Worm (Caenorhabditis elegans) whole organism, mixed stage, embryonic: ENCODE measurements around the gene cki-1.

Experiments used
- M03D4.4 ChIP-seq: sonication (generic microtip); optimal IDR thresholded peaks from 2 replicates; lab custom pipeline; 2017; ENCODE audit warnings: mild to moderate bottlenecking, missing genetic modification characterization, missing compliant biosample characterization
- bed-3 ChIP-seq: fragments of 200-800 bp; sonication (Bioruptor generic); optimal IDR thresholded peaks from 3 replicates; lab custom pipeline; 2018; ENCODE audit warnings: mild to moderate bottlenecking, missing genetic modification characterization, moderate library complexity, missing compliant biosample characterization
- blmp-1 ChIP-seq: fragments of 150-350 bp; optimal IDR thresholded peaks from 2 replicates; lab custom pipeline; 2014; ENCODE audit warnings: missing biosample characterization, missing genetic modification characterization
- ceh-39 ChIP-seq: fragments of 150-350 bp; optimal IDR thresholded peaks from 2 replicates; lab custom pipeline; 2014; ENCODE audit warnings: missing biosample characterization, missing genetic modification characterization
- ceh-43 ChIP-seq: fragments of 200-800 bp; sonication (Bioruptor generic); optimal IDR thresholded peaks from 2 replicates; lab custom pipeline; 2018; ENCODE audit warnings: mild to moderate bottlenecking, missing genetic modification characterization, moderate library complexity, missing compliant biosample characterization
- ceh-83 ChIP-seq: fragments of 200-800 bp; sonication (Bioruptor generic); optimal IDR thresholded peaks from 2 replicates; lab custom pipeline; 2018; ENCODE audit warnings: mild to moderate bottlenecking, missing genetic modification characterization, missing compliant biosample characterization
- ces-1 ChIP-seq: fragments of 150-350 bp; optimal IDR thresholded peaks from 2 replicates; lab custom pipeline; 2014; ENCODE audit warnings: missing biosample characterization, missing genetic modification reagents, missing genetic modification characterization
- cnd-1 ChIP-seq: fragments of 200-800 bp; sonication (Bioruptor generic); optimal IDR thresholded peaks from 2 replicates; lab custom pipeline; 2018; ENCODE audit warnings: mild to moderate bottlenecking, missing genetic modification characterization, missing compliant biosample characterization
- drap-1 ChIP-seq: fragments of 200-800 bp; sonication (Bioruptor generic); optimal IDR thresholded peaks from 3 replicates; lab custom pipeline; 2018; ENCODE audit warnings: mild to moderate bottlenecking, missing genetic modification characterization, missing compliant biosample characterization
- elt-1 ChIP-seq: sonication (generic microtip); optimal IDR thresholded peaks from 2 replicates; lab custom pipeline; 2017; ENCODE audit warnings: missing genetic modification characterization, mild to moderate bottlenecking, missing compliant biosample characterization, antibody characterized with exemption, moderate library complexity, borderline replicate concordance; ENCODE audit not compliant: insufficient read depth
- elt-3 ChIP-seq: fragments of 150-350 bp; optimal IDR thresholded peaks from 2 replicates; lab custom pipeline; 2014; ENCODE audit warnings: missing biosample characterization, missing genetic modification characterization
- flh-1 ChIP-seq: fragments of 200-800 bp; sonication (Bioruptor generic); optimal IDR thresholded peaks from 2 replicates; lab custom pipeline; 2018; ENCODE audit warnings: mild to moderate bottlenecking, missing genetic modification characterization, moderate library complexity, missing compliant biosample characterization
- ham-2 ChIP-seq: fragments of 200-800 bp; sonication (Bioruptor generic); optimal IDR thresholded peaks from 2 replicates; lab custom pipeline; 2018; ENCODE audit warnings: mild to moderate bottlenecking, missing genetic modification characterization, missing compliant biosample characterization
- hlh-1 ChIP-seq: fragments of 150-350 bp; optimal IDR thresholded peaks from 2 replicates; lab custom pipeline; 2014; ENCODE audit warnings: missing biosample characterization, missing genetic modification reagents, missing genetic modification characterization
- lin-13 ChIP-seq: fragments of 150-350 bp; optimal IDR thresholded peaks from 2 replicates; lab custom pipeline; 2014; ENCODE audit warnings: missing biosample characterization, missing genetic modification characterization
- lin-32 ChIP-seq: fragments of 200-800 bp; sonication (Bioruptor generic); optimal IDR thresholded peaks from 2 replicates; lab custom pipeline; 2018; ENCODE audit warnings: mild to moderate bottlenecking, missing genetic modification characterization, missing compliant biosample characterization
- lsy-2 ChIP-seq: fragments of 150-350 bp; optimal IDR thresholded peaks from 2 replicates; lab custom pipeline; 2014; ENCODE audit warnings: missing biosample characterization, missing genetic modification characterization
- mab-5 ChIP-seq: fragments of 150-350 bp; optimal IDR thresholded peaks from 2 replicates; lab custom pipeline; 2014; ENCODE audit warnings: missing biosample characterization, missing genetic modification characterization
- mep-1 ChIP-seq: fragments of 150-350 bp; optimal IDR thresholded peaks from 2 replicates; lab custom pipeline; 2017; ENCODE audit warnings: missing biosample characterization, missing genetic modification reagents, missing genetic modification characterization, inconsistent platforms
- mls-2 ChIP-seq: sonication (generic microtip); optimal IDR thresholded peaks from 2 replicates; lab custom pipeline; 2016; ENCODE audit warnings: mild to moderate bottlenecking, missing genetic modification characterization, moderate library complexity, missing compliant biosample characterization
- nhr-12 ChIP-seq: fragments of 150-350 bp; optimal IDR thresholded peaks from 2 replicates; lab custom pipeline; 2014; ENCODE audit warnings: missing biosample characterization, missing genetic modification characterization
- nhr-2 ChIP-seq: fragments of 150-350 bp; optimal IDR thresholded peaks from 2 replicates; lab custom pipeline; 2014; ENCODE audit warnings: missing biosample characterization, missing genetic modification characterization
- nhr-237 ChIP-seq: fragments of 150-350 bp; optimal IDR thresholded peaks from 2 replicates; lab custom pipeline; 2014; ENCODE audit warnings: missing biosample characterization, missing genetic modification characterization
- nhr-28 ChIP-seq: fragments of 150-350 bp; optimal IDR thresholded peaks from 2 replicates; lab custom pipeline; 2014; ENCODE audit warnings: missing biosample characterization, missing genetic modification characterization
- nhr-76 ChIP-seq: sonication (generic microtip); optimal IDR thresholded peaks from 2 replicates; lab custom pipeline; 2017; ENCODE audit warnings: missing biosample characterization, missing genetic modification characterization
- pha-4 ChIP-seq: fragments of 150-350 bp; optimal IDR thresholded peaks from 2 replicates; lab custom pipeline; 2018; ENCODE audit warnings: missing biosample characterization, missing genetic modification reagents, missing genetic modification characterization
- sem-2 ChIP-seq: fragments of 200-800 bp; sonication (Bioruptor generic); optimal IDR thresholded peaks from 2 replicates; lab custom pipeline; 2018; ENCODE audit warnings: mild to moderate bottlenecking, missing genetic modification characterization, missing compliant biosample characterization
- snpc-4 ChIP-seq: fragments of 150-350 bp; optimal IDR thresholded peaks from 2 replicates; lab custom pipeline; 2014; ENCODE audit warnings: missing biosample characterization, missing genetic modification characterization
- sptf-1 ChIP-seq: sonication (generic microtip); optimal IDR thresholded peaks from 2 replicates; lab custom pipeline; 2017; ENCODE audit warnings: mild to moderate bottlenecking, missing genetic modification characterization, moderate library complexity, missing compliant biosample characterization
- tbx-8 ChIP-seq: fragments of 200-800 bp; sonication (Bioruptor generic); optimal IDR thresholded peaks from 2 replicates; lab custom pipeline; 2018; ENCODE audit warnings: mild to moderate bottlenecking, missing genetic modification characterization, moderate library complexity, missing compliant biosample characterization
- unc-120 ChIP-seq: sonication (generic microtip); optimal IDR thresholded peaks from 2 replicates; lab custom pipeline; 2017; ENCODE audit warnings: missing genetic modification characterization, missing compliant biosample characterization; ENCODE audit not compliant: poor library complexity, severe bottlenecking
- unc-39 ChIP-seq: fragments of 150-350 bp; optimal IDR thresholded peaks from 2 replicates; lab custom pipeline; 2014; ENCODE audit warnings: missing biosample characterization, missing genetic modification characterization
- unc-62 ChIP-seq: fragments of 150-350 bp; optimal IDR thresholded peaks from 2 replicates; lab custom pipeline; 2014; ENCODE audit warnings: missing biosample characterization, missing genetic modification reagents, missing genetic modification characterization
- zip-8 ChIP-seq: fragments of 150-350 bp; optimal IDR thresholded peaks from 2 replicates; lab custom pipeline; 2014; ENCODE audit warnings: missing biosample characterization, missing genetic modification characterization
- ztf-11 ChIP-seq: fragments of 150-350 bp; optimal IDR thresholded peaks from 2 replicates; lab custom pipeline; 2014; ENCODE audit warnings: missing biosample characterization, missing genetic modification characterization

cki-1 gene

DNA sequence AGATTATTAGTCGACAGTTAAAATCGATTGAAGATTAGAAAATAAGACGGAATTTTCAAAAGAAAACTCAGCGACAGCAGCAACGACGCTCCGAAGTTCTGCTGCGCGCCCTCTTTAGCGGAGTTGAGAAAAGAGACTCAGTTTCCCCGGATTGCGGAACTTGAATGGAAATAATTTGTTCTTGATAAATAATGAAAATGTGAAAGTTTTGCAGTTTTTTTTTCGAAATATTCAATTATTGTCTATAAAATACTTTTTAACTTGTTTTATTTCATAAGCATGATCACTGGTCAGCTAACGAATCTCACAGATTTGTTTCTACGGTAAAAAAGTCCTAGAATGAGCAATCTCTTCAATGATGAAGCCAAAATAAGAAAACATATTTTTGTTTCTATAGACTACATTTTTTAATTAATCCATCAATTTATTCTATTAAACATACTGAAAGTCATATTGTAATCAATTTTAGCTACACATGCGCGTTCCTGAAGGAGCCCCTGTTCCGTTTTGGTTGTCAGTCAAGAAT is 46.5 kb downstream of the cki-1 start, which contains the start of the genes cec-3 and T09A5.15:
TSS of gene cec-3 (minus strand) at position 116 of the 526 bp plus-strand sequence.
TSS of gene T09A5.15 (plus strand) at position 476 of the 526 bp plus-strand sequence.
- TF ChIP-seq tbx-8 (GFP tag; lab: Kevin White, UChicago) (no peak), unc-120 (tag; lab: Kevin White, UChicago) (peak; percentile 56), ceh-43 (no peak), ham-2 (no peak), lin-13 (tag; lab: Kevin White, UChicago) (no peak), ces-1 (GFP tag; lab: Kevin White, UChicago) (peak; percentile 54), pha-4 (tag; lab: Kevin White, UChicago) (no peak), ztf-11 (tag; lab: Kevin White, UChicago) (no peak), elt-3 (tag; lab: Kevin White, UChicago) (no peak), bed-3 (GFP tag; lab: Kevin White, UChicago) (no peak), unc-62 (GFP tag; lab: Kevin White, UChicago) (no peak), nhr-2 (tag; lab: Kevin White, UChicago) (no peak), mab-5 (tag; lab: Kevin White, UChicago) (peak; percentile 28), unc-39 (tag; lab: Kevin White, UChicago) (no peak), nhr-76 (tag; lab: Kevin White, UChicago) (no peak), elt-1 (tag; lab: Kevin White, UChicago) (no peak), mls-2 (tag; lab: Kevin White, UChicago) (no peak), blmp-1 (tag; lab: Kevin White, UChicago) (no peak), nhr-28 (tag; lab: Kevin White, UChicago) (no peak), ceh-39 (no peak), ceh-83 (GFP tag; lab: Kevin White, UChicago) (no peak), cnd-1 (tag; lab: Kevin White, UChicago) (no peak), snpc-4 (tag; lab: Kevin White, UChicago) (no peak), mep-1 (tag; lab: Kevin White, UChicago) (peak; percentile 9), lin-32 (GFP tag; lab: Kevin White, UChicago) (no peak), zip-8 (tag; lab: Kevin White, UChicago) (no peak), flh-1 (GFP tag; lab: Kevin White, UChicago) (no peak), nhr-12 (tag; lab: Kevin White, UChicago) (no peak), sem-2 (no peak), M03D4.4 (no peak), drap-1 (no peak), lsy-2 (tag; lab: Kevin White, UChicago) (peak; percentile 24), nhr-237 (peak; percentile 65), sptf-1 (tag; lab: Kevin White, UChicago) (no peak)

DNA sequence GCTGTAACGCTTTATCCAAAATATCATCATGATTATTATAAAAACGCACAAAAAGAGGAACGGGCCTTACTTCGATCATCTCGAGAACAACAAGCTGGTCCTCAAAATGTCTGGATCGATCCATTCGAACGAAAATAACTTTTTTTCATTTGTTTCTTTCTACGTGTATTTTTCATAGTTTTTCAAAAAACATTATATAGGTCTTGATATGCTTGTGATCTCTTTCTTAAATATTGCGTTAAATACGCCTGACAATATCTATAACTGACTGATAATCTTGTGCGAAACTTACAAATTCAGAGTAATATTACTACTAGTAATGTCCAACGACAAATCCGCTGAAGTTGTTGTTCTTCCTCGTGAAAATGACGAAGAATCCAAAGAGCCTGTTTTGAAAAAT is 47.1 kb downstream of the cki-1 start, which contains the start of gene sds-22:
TSS of gene sds-22 (plus strand) at position 301 of the 400 bp plus-strand sequence.
- TF ChIP-seq ceh-39 (no peak), nhr-12 (tag; lab: Kevin White, UChicago) (no peak), flh-1 (GFP tag; lab: Kevin White, UChicago) (no peak), pha-4 (tag; lab: Kevin White, UChicago) (no peak), nhr-76 (tag; lab: Kevin White, UChicago) (no peak), lin-13 (tag; lab: Kevin White, UChicago) (no peak), ceh-83 (GFP tag; lab: Kevin White, UChicago) (no peak), ztf-11 (tag; lab: Kevin White, UChicago) (no peak), elt-3 (tag; lab: Kevin White, UChicago) (no peak), sptf-1 (tag; lab: Kevin White, UChicago) (no peak)

- TF ChIP-seq unc-39 (tag; lab: Kevin White, UChicago): no peak
- no peak for TF ChIP-seq sptf-1 (tag; lab: Kevin White, UChicago)
- peak; percentile 31 for TF ChIP-seq lin-13 (tag; lab: Kevin White, UChicago)
- no peak for TF ChIP-seq ceh-43
- TF ChIP-seq ceh-83 (GFP tag; lab: Kevin White, UChicago): no peak
- peak; percentile 48 for TF ChIP-seq mls-2 (tag; lab: Kevin White, UChicago)
- no peak for TF ChIP-seq elt-3 (tag; lab: Kevin White, UChicago)
- no peak for TF ChIP-seq bed-3 (GFP tag; lab: Kevin White, UChicago)
- peak; percentile 45 for TF ChIP-seq ces-1 (GFP tag; lab: Kevin White, UChicago)
- TF ChIP-seq nhr-28 (tag; lab: Kevin White, UChicago): no peak
- no peak for TF ChIP-seq nhr-237
- no peak for TF ChIP-seq nhr-76 (tag; lab: Kevin White, UChicago)
- TF ChIP-seq M03D4.4: no peak
- TF ChIP-seq sem-2: no peak
- no peak for TF ChIP-seq mep-1 (tag; lab: Kevin White, UChicago)
- no peak for TF ChIP-seq flh-1 (GFP tag; lab: Kevin White, UChicago)
- TF ChIP-seq zip-8 (tag; lab: Kevin White, UChicago): no peak
- TF ChIP-seq elt-1 (tag; lab: Kevin White, UChicago): no peak
- TF ChIP-seq nhr-12 (tag; lab: Kevin White, UChicago): no peak
- no peak for TF ChIP-seq pha-4 (tag; lab: Kevin White, UChicago)
- TF ChIP-seq ztf-11 (tag; lab: Kevin White, UChicago): no peak
- peak; percentile 4 for TF ChIP-seq drap-1
- TF ChIP-seq snpc-4 (tag; lab: Kevin White, UChicago): no peak
- TF ChIP-seq ham-2: no peak
- no peak for TF ChIP-seq nhr-2 (tag; lab: Kevin White, UChicago)
- TF ChIP-seq hlh-1 (tag; lab: Kevin White, UChicago): peak; percentile 22
- no peak for TF ChIP-seq tbx-8 (GFP tag; lab: Kevin White, UChicago)
- TF ChIP-seq unc-120 (tag; lab: Kevin White, UChicago): peak; percentile 44
- no peak for TF ChIP-seq ceh-39
- TF ChIP-seq lsy-2 (tag; lab: Kevin White, UChicago): peak; percentile 27
- TF ChIP-seq unc-62 (GFP tag; lab: Kevin White, UChicago): peak; percentile 25
- TF ChIP-seq cnd-1 (tag; lab: Kevin White, UChicago): no peak
- TF ChIP-seq lin-32 (GFP tag; lab: Kevin White, UChicago): no peak
These were observed 49.3 kb downstream of the cki-1 start, which contains the start of gene lin-5 for ce11 chrII:7860221-7860928. Gene lin-5 (plus strand): TSS chrII:7860574.
